Worm (Caenorhabditis elegans): ENCODE measurements around the gene irld-14.

DNA sequence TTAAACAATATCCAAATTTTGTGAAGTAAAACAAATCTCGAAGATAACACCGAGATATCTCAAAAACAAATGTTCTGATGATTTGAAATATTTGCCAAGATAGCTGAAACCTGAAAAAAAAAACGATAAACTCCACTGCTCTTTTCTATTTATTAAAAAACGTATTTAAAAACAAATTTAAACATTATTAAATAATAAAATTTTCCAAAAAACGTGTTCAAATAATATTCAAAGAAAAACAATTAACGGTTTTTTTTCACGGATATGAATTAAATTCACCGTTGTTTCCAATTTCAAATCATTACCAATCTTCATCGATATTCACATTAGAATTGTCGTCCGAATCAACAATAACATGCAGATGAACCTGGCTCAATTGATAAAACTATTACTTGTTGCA, at the start of gene irld-14:
- TF ChIP-seq W03F9.2 (tag; optimal IDR thresholded peaks at IDR 0.05) (no peak), him-1 (tag; optimal IDR thresholded peaks at IDR 0.05) (no peak), dao-5 (tag; optimal IDR thresholded peaks at IDR 0.05) (no peak)
